Fruit fly (Drosophila melanogaster): Measurements from ENCODE around the gene Acbp2.

DNA sequence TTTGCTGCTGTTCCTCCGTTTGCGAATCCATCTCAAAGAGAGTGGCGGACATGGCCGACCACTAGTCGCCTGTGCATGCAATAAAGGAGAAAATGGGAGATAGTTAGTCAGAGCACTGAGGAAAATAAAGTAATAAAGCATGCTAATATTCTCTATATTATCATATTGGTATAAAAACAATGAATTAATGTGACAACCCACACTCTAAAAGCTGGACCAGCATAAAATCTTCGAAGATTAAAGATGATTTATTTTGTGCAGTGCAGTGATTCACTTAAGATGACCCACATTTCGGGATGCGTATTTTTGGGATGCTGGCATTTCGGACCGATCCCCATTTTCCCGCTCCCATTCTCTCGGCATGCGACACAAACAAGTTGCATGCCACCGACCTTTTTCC, 16.1 kb downstream of the Acbp2 start:
- no peak for TF ChIP-seq psq (optimal IDR thresholded peaks at IDR 0.05)
- no peak for TF ChIP-seq EcR (GFP tag; optimal IDR thresholded peaks at IDR 0.05)
- no peak for TF ChIP-seq usp (GFP tag; optimal IDR thresholded peaks at IDR 0.05)

All from whole organism.